Worm (Caenorhabditis elegans): Measurements from ENCODE around the gene T22E5.1.

- TF ChIP-seq ama-1 (optimal IDR thresholded peaks at IDR 0.05) = no peak
- TF ChIP-seq ceh-82 (tag; optimal IDR thresholded peaks at IDR 0.05) = no peak
- no peak for TF ChIP-seq sma-9 (GFP tag; optimal IDR thresholded peaks at IDR 0.05)
- TF ChIP-seq sma-9 (tag; optimal IDR thresholded peaks at IDR 0.05) = no peak
- TF ChIP-seq nhr-11 (tag; optimal IDR thresholded peaks at IDR 0.05) = no peak
- no peak for TF ChIP-seq snpc-4 (tag; optimal IDR thresholded peaks at IDR 0.05)
- TF ChIP-seq nhr-25 (tag; optimal IDR thresholded peaks at IDR 0.05) = no peak
- TF ChIP-seq ztf-11 (tag; optimal IDR thresholded peaks at IDR 0.05) = no peak
- TF ChIP-seq nhr-23 (tag; optimal IDR thresholded peaks at IDR 0.05) = no peak
- no peak for TF ChIP-seq fos-1 (tag; optimal IDR thresholded peaks at IDR 0.05)
- no peak for TF ChIP-seq ztf-4 (tag; optimal IDR thresholded peaks at IDR 0.05)
- TF ChIP-seq aly-2 (tag; optimal IDR thresholded peaks at IDR 0.05) = no peak
- TF ChIP-seq unc-62 (GFP tag; optimal IDR thresholded peaks at IDR 0.05) = no peak
- no peak for TF ChIP-seq elt-3 (tag; optimal IDR thresholded peaks at IDR 0.05)
- no peak for TF ChIP-seq ZK546.5 (tag; optimal IDR thresholded peaks at IDR 0.05)
Observed at ce11 chrX:6369717-6370116, 43.0 kb upstream of the T22E5.1 start, which contains the start of gene C03B1.2.

Measured in whole organism, L2 larva.